Fruit fly (Drosophila melanogaster) whole organism, embryonic: Measurements from ENCODE around the gene CG6689.

Experiments used
- Ada2b ChIP-seq: fragments of 200-800 bp; sonication (Bioruptor generic); IDR thresholded peaks from 2 replicates; pipeline ENCODE4 v1.3.6; 2022; ENCODE audit warnings: missing biosample characterization, missing genetic modification characterization
- CG10274 ChIP-seq: fragments of 200-800 bp; sonication (Bioruptor generic); optimal IDR thresholded peaks from 3 replicates; lab custom pipeline; 2017; ENCODE audit warnings: missing biosample characterization, mild to moderate bottlenecking, missing genetic modification characterization
- CG12659 ChIP-seq: fragments of 200-800 bp; sonication (Bioruptor generic); optimal IDR thresholded peaks from 3 replicates; lab custom pipeline; 2017; ENCODE audit warnings: mild to moderate bottlenecking, missing biosample characterization, missing genetic modification reagents, missing genetic modification characterization
- CG12942 ChIP-seq: fragments of 200-800 bp; sonication (Bioruptor generic); optimal IDR thresholded peaks from 3 replicates; lab custom pipeline; 2016; ENCODE audit warnings: missing biosample characterization, missing genetic modification characterization
- CG13296 ChIP-seq: fragments of 200-800 bp; sonication (Bioruptor generic); optimal IDR thresholded peaks from 3 replicates; lab custom pipeline; 2018; ENCODE audit warnings: missing biosample characterization, mild to moderate bottlenecking, missing genetic modification characterization
- CG14050 ChIP-seq: fragments of 200-800 bp; sonication (Bioruptor generic); IDR thresholded peaks from 3 replicates; pipeline ENCODE4 v1.3.6; 2022; ENCODE audit warnings: missing biosample characterization, missing genetic modification characterization
- CG14441 ChIP-seq: fragments of 200-800 bp; sonication (Bioruptor generic); IDR thresholded peaks from 2 replicates; pipeline ENCODE4 v1.3.6; 2022; ENCODE audit warnings: missing biosample characterization, missing genetic modification characterization
- CG1647 ChIP-seq: fragments of 200-800 bp; sonication (Bioruptor generic); optimal IDR thresholded peaks from 3 replicates; lab custom pipeline; 2016; ENCODE audit warnings: missing biosample characterization, missing genetic modification characterization
- CG17802 ChIP-seq: fragments of 200-800 bp; sonication (Bioruptor generic); optimal IDR thresholded peaks from 2 replicates; lab custom pipeline; 2018; ENCODE audit warnings: missing biosample characterization, mild to moderate bottlenecking, missing genetic modification characterization, moderate library complexity
- CG18011 ChIP-seq: fragments of 200-800 bp; sonication (Bioruptor generic); optimal IDR thresholded peaks from 2 replicates; lab custom pipeline; 2017; ENCODE audit warnings: missing biosample characterization, missing genetic modification characterization, mild to moderate bottlenecking, moderate library complexity, missing genotype
- CG18262 ChIP-seq: fragments of 200-800 bp; optimal IDR thresholded peaks from 3 replicates; lab custom pipeline; 2019; ENCODE audit warnings: missing biosample characterization, mild to moderate bottlenecking, missing genetic modification characterization, moderate library complexity
- CG2712 ChIP-seq: fragments of 200-800 bp; optimal IDR thresholded peaks from 3 replicates; lab custom pipeline; 2019; ENCODE audit warnings: missing biosample characterization, mild to moderate bottlenecking, missing genetic modification characterization, moderate library complexity
- CG32767 ChIP-seq: fragments of 200-800 bp; sonication (Bioruptor generic); IDR thresholded peaks from 2 replicates; pipeline ENCODE4 v1.3.6; 2022; ENCODE audit warnings: missing biosample characterization, missing genetic modification characterization
- CG34224 ChIP-seq: fragments of 200-800 bp; sonication (Bioruptor generic); IDR thresholded peaks from 3 replicates; pipeline ENCODE4 v1.3.6; 2022; ENCODE audit warnings: missing biosample characterization, missing genetic modification characterization; ENCODE audit not compliant: partially characterized antibody
- CG4617 ChIP-seq: fragments of 200-800 bp; sonication (Bioruptor generic); optimal IDR thresholded peaks from 3 replicates; lab custom pipeline; 2016; ENCODE audit warnings: missing biosample characterization, missing genetic modification characterization, borderline replicate concordance
- CG4820 ChIP-seq: fragments of 200-800 bp; sonication (Bioruptor generic); optimal IDR thresholded peaks from 3 replicates; lab custom pipeline; 2016; ENCODE audit warnings: missing biosample characterization, missing genetic modification characterization
- CG5245 ChIP-seq: fragments of 200-800 bp; sonication (Bioruptor generic); optimal IDR thresholded peaks from 3 replicates; lab custom pipeline; 2016; ENCODE audit warnings: missing biosample characterization, missing genetic modification characterization
- CG5953 ChIP-seq: fragments of 200-800 bp; sonication (Bioruptor generic); IDR thresholded peaks from 2 replicates; pipeline ENCODE4 v1.3.6; 2022; ENCODE audit warnings: missing biosample characterization, missing genetic modification characterization
- CG7839 ChIP-seq: fragments of 200-800 bp; sonication (Bioruptor generic); optimal IDR thresholded peaks from 3 replicates; lab custom pipeline; 2018; ENCODE audit warnings: missing biosample characterization, mild to moderate bottlenecking, missing genetic modification characterization, moderate library complexity
- CG7987 ChIP-seq: fragments of 200-800 bp; sonication (Bioruptor generic); optimal IDR thresholded peaks from 2 replicates; lab custom pipeline; 2018; ENCODE audit warnings: missing biosample characterization, mild to moderate bottlenecking, missing genetic modification characterization, moderate library complexity
- CG9215 ChIP-seq: fragments of 200-800 bp; sonication (Bioruptor generic); IDR thresholded peaks from 2 replicates; pipeline ENCODE4 v1.3.6; 2022; ENCODE audit warnings: missing biosample characterization, missing genetic modification characterization
- CrebB ChIP-seq: fragments of 200-800 bp; sonication (Bioruptor generic); optimal IDR thresholded peaks from 3 replicates; lab custom pipeline; 2018; ENCODE audit warnings: missing biosample characterization, mild to moderate bottlenecking, missing genetic modification characterization
- D ChIP-seq, 2 experiments: fragments of 200-800 bp in 1 of 2; fragments of >200 bp in 1 of 2; sonication (Bioruptor generic) in 1 of 2; optimal IDR thresholded peaks; 2 replicates in 1 of 2; 3 replicates in 1 of 2; lab custom pipeline; 2017; ENCODE audit warnings: mild to moderate bottlenecking in 1 of 2, missing biosample characterization in 1 of 2, missing genetic modification characterization in 1 of 2, missing genetic modification reagents in 1 of 2
- Dbx ChIP-seq: fragments of 200-800 bp; sonication (Bioruptor generic); IDR thresholded peaks from 3 replicates; pipeline ENCODE4 v1.3.6; 2022; ENCODE audit warnings: missing biosample characterization, missing genetic modification characterization
- Dip3 ChIP-seq: fragments of 200-800 bp; sonication (Bioruptor generic); optimal IDR thresholded peaks from 3 replicates; lab custom pipeline; 2016; ENCODE audit warnings: missing biosample characterization, missing genetic modification characterization
- Dref ChIP-seq: fragments of 200-800 bp; sonication (Bioruptor generic); IDR thresholded peaks from 2 replicates; pipeline ENCODE4 v1.3.6; 2022; ENCODE audit warnings: missing biosample characterization, missing genetic modification characterization
- E2f2 ChIP-seq: fragments of 200-800 bp; sonication (Bioruptor generic); IDR thresholded peaks from 2 replicates; pipeline ENCODE4 v1.3.6; 2022; ENCODE audit warnings: missing biosample characterization, missing genetic modification characterization
- Gsc ChIP-seq: fragments of 200-800 bp; sonication (Bioruptor generic); IDR thresholded peaks from 2 replicates; pipeline ENCODE4 v1.3.6; 2022; ENCODE audit warnings: missing biosample characterization, missing genetic modification characterization
- H2.0 ChIP-seq: fragments of 200-800 bp; sonication (Bioruptor generic); IDR thresholded peaks from 2 replicates; pipeline ENCODE4 v1.3.6; 2022; ENCODE audit warnings: missing biosample characterization, missing genetic modification characterization
- HHEX ChIP-seq: fragments of 200-800 bp; sonication (Bioruptor generic); optimal IDR thresholded peaks from 3 replicates; lab custom pipeline; 2017; ENCODE audit warnings: missing biosample characterization, mild to moderate bottlenecking, missing genetic modification characterization, missing genetic modification reagents
- Meics ChIP-seq: fragments of 200-800 bp; sonication (Bioruptor generic); optimal IDR thresholded peaks from 2 replicates; lab custom pipeline; 2017; ENCODE audit warnings: missing biosample characterization, mild to moderate bottlenecking, missing genetic modification characterization
- Ptx1 ChIP-seq: fragments of 200-800 bp; sonication (Bioruptor generic); IDR thresholded peaks from 2 replicates; pipeline ENCODE4 v1.3.6; 2022; ENCODE audit warnings: missing biosample characterization, missing genetic modification characterization
- Xrp1 ChIP-seq: fragments of 200-800 bp; sonication (Bioruptor generic); IDR thresholded peaks from 2 replicates; pipeline ENCODE4 v1.3.6; 2022; ENCODE audit warnings: missing biosample characterization, missing genetic modification characterization
- ap ChIP-seq: fragments of 200-800 bp; sonication (Bioruptor generic); IDR thresholded peaks from 2 replicates; pipeline ENCODE4 v1.3.6; 2022; ENCODE audit warnings: missing biosample characterization, missing genetic modification characterization
- az2 ChIP-seq: fragments of 200-800 bp; sonication (Bioruptor generic); optimal IDR thresholded peaks from 3 replicates; lab custom pipeline; 2016; ENCODE audit warnings: missing biosample characterization, missing genetic modification characterization
- bigmax ChIP-seq: fragments of 200-800 bp; sonication (Bioruptor generic); optimal IDR thresholded peaks from 2 replicates; lab custom pipeline; 2018; ENCODE audit warnings: missing biosample characterization, mild to moderate bottlenecking, missing genetic modification characterization
- chn ChIP-seq: fragments of 200-800 bp; sonication (Bioruptor generic); optimal IDR thresholded peaks from 2 replicates; lab custom pipeline; 2016; ENCODE audit warnings: missing biosample characterization, missing genetic modification characterization
- corto ChIP-seq: fragments of 200-800 bp; sonication (Bioruptor generic); optimal IDR thresholded peaks from 2 replicates; lab custom pipeline; 2016; ENCODE audit warnings: missing biosample characterization, mild to moderate bottlenecking, missing genetic modification characterization, moderate library complexity
- crol ChIP-seq: fragments of 200-800 bp; sonication (Bioruptor generic); IDR thresholded peaks from 2 replicates; pipeline ENCODE4 v1.3.6; 2022; ENCODE audit warnings: missing biosample characterization, missing genetic modification characterization
- dan ChIP-seq: fragments of 200-800 bp; sonication (Bioruptor generic); IDR thresholded peaks from 2 replicates; pipeline ENCODE4 v1.3.6; 2022; ENCODE audit warnings: missing biosample characterization, missing genetic modification characterization
- dm ChIP-seq: fragments of 200-800 bp; sonication (Bioruptor generic); optimal IDR thresholded peaks from 3 replicates; lab custom pipeline; 2016; ENCODE audit warnings: missing biosample characterization, missing genetic modification characterization
- dmrt99B ChIP-seq: fragments of 200-800 bp; sonication (Bioruptor generic); optimal IDR thresholded peaks from 2 replicates; lab custom pipeline; 2018; ENCODE audit warnings: missing biosample characterization, mild to moderate bottlenecking, missing genetic modification characterization, moderate library complexity
- hth ChIP-seq: fragments of >200 bp; optimal IDR thresholded peaks from 2 replicates; lab custom pipeline; 2017; ENCODE audit warnings: inconsistent platforms
- luna ChIP-seq: fragments of 200-800 bp; sonication (Bioruptor generic); optimal IDR thresholded peaks from 2 replicates; lab custom pipeline; 2016; ENCODE audit warnings: missing biosample characterization, missing genetic modification characterization
- p53 ChIP-seq: fragments of 200-800 bp; sonication (Bioruptor generic); optimal IDR thresholded peaks from 2 replicates; lab custom pipeline; 2016; ENCODE audit warnings: missing biosample characterization, missing genetic modification characterization
- pho ChIP-seq: fragments of 200-800 bp; sonication (Bioruptor generic); optimal IDR thresholded peaks from 2 replicates; lab custom pipeline; 2016; ENCODE audit warnings: missing biosample characterization, missing genetic modification characterization
- pros ChIP-seq: fragments of 200-800 bp; sonication (Bioruptor generic); optimal IDR thresholded peaks from 3 replicates; lab custom pipeline; 2019; ENCODE audit warnings: missing biosample characterization, mild to moderate bottlenecking, missing genetic modification characterization, moderate library complexity
- row ChIP-seq: fragments of 200-800 bp; sonication (Bioruptor generic); IDR thresholded peaks from 3 replicates; pipeline ENCODE4 v1.3.6; 2022; ENCODE audit warnings: missing biosample characterization, missing genetic modification characterization
- salm ChIP-seq: fragments of 200-800 bp; sonication (Bioruptor generic); optimal IDR thresholded peaks from 2 replicates; lab custom pipeline; 2018; ENCODE audit warnings: missing biosample characterization, mild to moderate bottlenecking, missing genetic modification characterization
- schlank ChIP-seq: fragments of 200-800 bp; sonication (Bioruptor generic); optimal IDR thresholded peaks from 2 replicates; lab custom pipeline; 2018; ENCODE audit warnings: missing biosample characterization, mild to moderate bottlenecking, missing genetic modification characterization
- ssp ChIP-seq: fragments of 200-800 bp; sonication (Bioruptor generic); IDR thresholded peaks from 2 replicates; pipeline ENCODE4 v1.3.6; 2022; ENCODE audit warnings: missing biosample characterization, missing genetic modification characterization
- zfh1 ChIP-seq: fragments of 200-800 bp; sonication (Bioruptor generic); IDR thresholded peaks from 3 replicates; pipeline ENCODE4 v1.3.6; 2022; ENCODE audit warnings: missing biosample characterization, missing genetic modification characterization

Gene CG6689

dm6 chr3R:11198062-11198472, 21.8 kb downstream of the CG6689 start (continued):
- TF ChIP-seq CG10274 (GFP tag; lab: Kevin White, UChicago) (no peak), CG17802 (tag; lab: Kevin White, UChicago) (no peak), crol (GFP tag; lab: Robert Waterston, UW) (peak; percentile 99), CG4617 (no peak), hth (no peak), H2.0 (GFP tag; lab: Robert Waterston, UW) (no peak), CG9215 (GFP tag; lab: Robert Waterston, UW) (no peak), p53 (GFP tag; lab: Kevin White, UChicago) (no peak), CG7987 (GFP tag; lab: Kevin White, UChicago) (peak; percentile 23), Ada2b (GFP tag; lab: Robert Waterston, UW) (no peak), chn (no peak), Meics (GFP tag; lab: Kevin White, UChicago) (no peak), zfh1 (GFP tag; lab: Robert Waterston, UW) (no peak), ap (no peak), dmrt99B (tag; lab: Kevin White, UChicago) (peak; percentile 27), corto (GFP tag; lab: Kevin White, UChicago) (no peak), CG18011 (GFP tag; lab: Kevin White, UChicago) (no peak), Ptx1 (GFP tag; lab: Robert Waterston, UW) (no peak), dm (GFP tag; lab: Kevin White, UChicago) (peak; percentile 67), D (optimal IDR thresholded peaks at IDR 0.05; lab: Kevin White, UChicago) (no peak), D (GFP tag; optimal IDR thresholded peaks at IDR 0.05; lab: Kevin White, UChicago) (no peak), CG32767 (GFP tag; lab: Robert Waterston, UW) (no peak), CG5245 (GFP tag; lab: Kevin White, UChicago) (no peak), schlank (no peak), ssp (GFP tag; lab: Robert Waterston, UW) (no peak), Xrp1 (GFP tag; lab: Robert Waterston, UW) (peak; percentile 46; the same call in 1 of the 2 replicates), CG1647 (GFP tag; lab: Kevin White, UChicago) (no peak), CG34224 (GFP tag; lab: Robert Waterston, UW) (no peak), pros (GFP tag; lab: Kevin White, UChicago) (no peak), CG4820 (no peak), az2 (no peak), CG14050 (GFP tag; lab: Robert Waterston, UW) (no peak), CrebB (tag; lab: Kevin White, UChicago) (no peak), CG12659 (GFP tag; lab: Kevin White, UChicago) (no peak), CG12942 (no peak), HHEX (GFP tag; lab: Kevin White, UChicago) (no peak), CG7839 (tag; lab: Kevin White, UChicago) (peak; percentile 34), Dref (GFP tag; lab: Robert Waterston, UW) (no peak), CG18262 (tag; lab: Kevin White, UChicago) (peak; percentile 92), Gsc (no peak), Dip3 (GFP tag; lab: Kevin White, UChicago) (no peak), CG13296 (GFP tag; lab: Kevin White, UChicago) (no peak), dan (GFP tag; lab: Robert Waterston, UW) (no peak), E2f2 (GFP tag; lab: Robert Waterston, UW) (no peak; the same call in 1 of the 2 replicates), Dbx (no peak), CG2712 (tag; lab: Kevin White, UChicago) (no peak), row (GFP tag; lab: Robert Waterston, UW) (peak; percentile 70), pho (GFP tag; lab: Kevin White, UChicago) (no peak), luna (no peak), bigmax (GFP tag; lab: Kevin White, UChicago) (no peak), CG14441 (GFP tag; lab: Robert Waterston, UW) (no peak; the same call in 1 of the 2 replicates), salm (tag; lab: Kevin White, UChicago) (no peak), CG5953 (GFP tag; lab: Robert Waterston, UW) (no peak)
